Worm (Caenorhabditis elegans) whole organism, L4 larva: ENCODE measurements around the gene miz-1.
A peak's percentile ranks its signal among the peaks of the same experiment; 100 is the strongest.

Source experiments
- F10B5.3 ChIP-seq: sonication (generic microtip); optimal IDR thresholded peaks from 2 replicates; lab custom pipeline; 2016; ENCODE audit warnings: mild to moderate bottlenecking, missing genetic modification characterization, missing compliant biosample characterization
- F26F4.8 ChIP-seq: fragments of 200-800 bp; sonication (Bioruptor generic); conservative IDR thresholded peaks from 2 replicates; pipeline ENCODE4 v1.3.6; 2022; ENCODE audit warnings: missing genetic modification characterization, missing compliant biosample characterization
- F44E2.7 ChIP-seq: fragments of 200-800 bp; sonication (Bioruptor generic); IDR thresholded peaks from 2 replicates; pipeline ENCODE4 v2.1.2; 2022; ENCODE audit warnings: missing genetic modification characterization, missing compliant biosample characterization
- R02D3.7 ChIP-seq: fragments of 150-350 bp; sonication (generic microtip); optimal IDR thresholded peaks from 3 replicates; lab custom pipeline; 2014; ENCODE audit warnings: missing biosample characterization, missing genetic modification characterization
- Y5F2A.4 ChIP-seq: fragments of 200-800 bp; sonication (Bioruptor generic); optimal IDR thresholded peaks from 2 replicates; lab custom pipeline; 2018; ENCODE audit warnings: mild to moderate bottlenecking, missing genetic modification characterization, missing compliant biosample characterization
- ZK337.2 ChIP-seq: fragments of 200-800 bp; sonication (Bioruptor generic); IDR thresholded peaks from 2 replicates; pipeline ENCODE4 v1.3.6; 2022; ENCODE audit warnings: missing genetic modification reagents, missing genetic modification characterization, missing compliant biosample characterization
- ZK546.5 ChIP-seq, 2 experiments: sonication (generic microtip); optimal IDR thresholded peaks; 2 replicates each; lab custom pipeline; 2017; ENCODE audit warnings: missing biosample characterization in 2 of 2, missing genetic modification characterization in 2 of 2
- aha-1 ChIP-seq: fragments of 150-350 bp; peaks from one replicate; lab custom pipeline; 2014; ENCODE audit warnings: missing biosample characterization, missing genetic modification characterization
- ceh-20 ChIP-seq: fragments of 200-800 bp; sonication (Bioruptor generic); IDR thresholded peaks from 2 replicates; pipeline ENCODE4 v1.3.6; 2022; ENCODE audit warnings: missing genetic modification reagents, missing genetic modification characterization, missing compliant biosample characterization
- cey-2 ChIP-seq: sonication (generic microtip); optimal IDR thresholded peaks from 3 replicates; lab custom pipeline; 2017; ENCODE audit warnings: missing genetic modification characterization, mild to moderate bottlenecking, missing compliant biosample characterization, antibody characterized with exemption, borderline replicate concordance; ENCODE audit not compliant: insufficient read depth
- ctbp-1 ChIP-seq: fragments of 200-800 bp; sonication (Bioruptor generic); IDR thresholded peaks from 2 replicates; pipeline ENCODE4 v1.3.6; 2022; ENCODE audit warnings: missing genetic modification reagents, missing genetic modification characterization, missing compliant biosample characterization
- daf-8 ChIP-seq: fragments of 200-800 bp; sonication (Bioruptor generic); IDR thresholded peaks from 2 replicates; pipeline ENCODE4 v1.3.6; 2022; ENCODE audit warnings: missing genetic modification characterization, missing compliant biosample characterization
- duxl-1 ChIP-seq: sonication (generic microtip); optimal IDR thresholded peaks from 2 replicates; lab custom pipeline; 2016; ENCODE audit warnings: mild to moderate bottlenecking, missing genetic modification characterization, moderate library complexity, missing compliant biosample characterization; ENCODE audit not compliant: poor library complexity
- dve-1 ChIP-seq: sonication (generic microtip); optimal IDR thresholded peaks from 2 replicates; lab custom pipeline; 2017; ENCODE audit warnings: antibody characterized with exemption, mild to moderate bottlenecking, missing genetic modification characterization, missing compliant biosample characterization; ENCODE audit not compliant: insufficient read depth
- egl-43 ChIP-seq: fragments of 200-800 bp; sonication (Bioruptor generic); IDR thresholded peaks from 2 replicates; pipeline ENCODE4 v1.3.6; 2022; ENCODE audit warnings: missing genetic modification reagents, missing genetic modification characterization, missing compliant biosample characterization
- hif-1 ChIP-seq, 2 experiments: sonication (generic microtip); optimal IDR thresholded peaks; 2 replicates each; lab custom pipeline; 2016 to 2017; ENCODE audit warnings: missing compliant biosample characterization in 2 of 2, missing genetic modification characterization in 2 of 2, missing genetic modification reagents in 2 of 2, missing genotype in 2 of 2, mild to moderate bottlenecking in 1 of 2
- hlh-11 ChIP-seq: fragments of 200-800 bp; sonication (Bioruptor generic); optimal IDR thresholded peaks from 2 replicates; lab custom pipeline; 2018; ENCODE audit warnings: mild to moderate bottlenecking, missing genetic modification characterization, missing compliant biosample characterization
- hlh-30 ChIP-seq: sonication (generic microtip); optimal IDR thresholded peaks from 2 replicates; lab custom pipeline; 2017; ENCODE audit warnings: antibody characterized with exemption, mild to moderate bottlenecking, missing genetic modification characterization, missing compliant biosample characterization; ENCODE audit not compliant: insufficient read depth
- jun-1 ChIP-seq: fragments of 150-350 bp; optimal IDR thresholded peaks from 2 replicates; lab custom pipeline; 2014; ENCODE audit warnings: missing biosample characterization, missing genetic modification reagents, missing genetic modification characterization
- lin-38 ChIP-seq: fragments of 200-800 bp; sonication (Bioruptor generic); IDR thresholded peaks from 2 replicates; pipeline ENCODE4 v1.3.6; 2022; ENCODE audit warnings: missing genetic modification reagents, missing genetic modification characterization, missing compliant biosample characterization
- lin-39 ChIP-seq: fragments of 150-350 bp; optimal IDR thresholded peaks from 2 replicates; lab custom pipeline; 2014; ENCODE audit warnings: missing biosample characterization, missing genetic modification reagents, missing genetic modification characterization
- madf-9 ChIP-seq: fragments of 200-800 bp; sonication (Bioruptor generic); conservative IDR thresholded peaks from 2 replicates; pipeline ENCODE4 v1.3.6; 2022; ENCODE audit warnings: missing genetic modification reagents, missing genetic modification characterization, missing compliant biosample characterization
- mdl-1 ChIP-seq, 2 experiments: fragments of 150-350 bp in 1 of 2; sonication (generic microtip) in 1 of 2; optimal IDR thresholded peaks; 2 replicates each; lab custom pipeline; 2014 to 2017; ENCODE audit warnings: missing biosample characterization in 2 of 2, missing genetic modification characterization in 2 of 2
- mdt-29 ChIP-seq: fragments of 200-800 bp; sonication (Bioruptor generic); IDR thresholded peaks from 2 replicates; pipeline ENCODE4 v1.3.6; 2022; ENCODE audit warnings: missing genetic modification reagents, missing genetic modification characterization, missing compliant biosample characterization
- mxl-3 ChIP-seq: fragments of 200-800 bp; sonication (Bioruptor generic); optimal IDR thresholded peaks from 2 replicates; lab custom pipeline; 2018; ENCODE audit warnings: mild to moderate bottlenecking, missing genetic modification characterization, missing compliant biosample characterization
- nhr-10 ChIP-seq: fragments of 150-350 bp; optimal IDR thresholded peaks from 2 replicates; lab custom pipeline; 2014; ENCODE audit warnings: missing biosample characterization, missing genetic modification characterization
- nhr-102 ChIP-seq: sonication (generic microtip); optimal IDR thresholded peaks from 2 replicates; lab custom pipeline; 2016; ENCODE audit warnings: mild to moderate bottlenecking, missing genetic modification characterization, moderate library complexity, missing compliant biosample characterization
- nhr-237 ChIP-seq: sonication (generic microtip); optimal IDR thresholded peaks from 2 replicates; lab custom pipeline; 2017; ENCODE audit warnings: missing biosample characterization, missing genetic modification characterization
- nhr-25 ChIP-seq: sonication (generic microtip); optimal IDR thresholded peaks from 2 replicates; lab custom pipeline; 2017; ENCODE audit warnings: missing genetic modification characterization, mild to moderate bottlenecking, missing compliant biosample characterization, antibody characterized with exemption, moderate library complexity, borderline replicate concordance; ENCODE audit not compliant: insufficient read depth
- nhr-48 ChIP-seq: sonication (generic microtip); optimal IDR thresholded peaks from 2 replicates; lab custom pipeline; 2016; ENCODE audit warnings: mild to moderate bottlenecking, missing genetic modification characterization, missing compliant biosample characterization
- rbr-2 ChIP-seq: sonication (generic microtip); optimal IDR thresholded peaks from 2 replicates; lab custom pipeline; 2016; ENCODE audit warnings: missing genotype, missing genetic modification characterization, missing compliant biosample characterization
- saeg-2 ChIP-seq: fragments of 200-800 bp; sonication (Bioruptor generic); IDR thresholded peaks from 2 replicates; pipeline ENCODE4 v1.3.6; 2022; ENCODE audit warnings: missing genetic modification reagents, missing genetic modification characterization, missing compliant biosample characterization
- sdz-12 ChIP-seq: fragments of 200-800 bp; sonication (Bioruptor generic); optimal IDR thresholded peaks from 2 replicates; lab custom pipeline; 2018; ENCODE audit warnings: mild to moderate bottlenecking, missing genetic modification characterization, missing compliant biosample characterization
- set-16 ChIP-seq: fragments of 200-800 bp; sonication (Bioruptor generic); IDR thresholded peaks from 2 replicates; pipeline ENCODE4 v1.3.6; 2022; ENCODE audit warnings: missing genetic modification reagents, missing genetic modification characterization, missing compliant biosample characterization
- snpc-1.2 ChIP-seq: fragments of 200-800 bp; sonication (Bioruptor generic); IDR thresholded peaks from 2 replicates; pipeline ENCODE4 v1.3.6; 2022; ENCODE audit warnings: missing genetic modification reagents, missing genetic modification characterization, missing compliant biosample characterization
- snpc-4 ChIP-seq: fragments of 150-350 bp; optimal IDR thresholded peaks from 2 replicates; lab custom pipeline; 2014; ENCODE audit warnings: missing biosample characterization, missing genetic modification characterization
- spr-3 ChIP-seq: fragments of 200-800 bp; sonication (Bioruptor generic); optimal IDR thresholded peaks from 2 replicates; lab custom pipeline; 2018; ENCODE audit warnings: mild to moderate bottlenecking, missing genetic modification characterization, missing compliant biosample characterization
- tag-97 ChIP-seq: fragments of 200-800 bp; sonication (Bioruptor generic); IDR thresholded peaks from 2 replicates; pipeline ENCODE4 v1.3.6; 2022; ENCODE audit warnings: missing genetic modification characterization, missing compliant biosample characterization
- tra-1 ChIP-seq: fragments of 200-800 bp; sonication (Bioruptor generic); IDR thresholded peaks from 2 replicates; pipeline ENCODE4 v1.3.6; 2022; ENCODE audit warnings: missing genetic modification reagents, missing genetic modification characterization, missing compliant biosample characterization
- unc-130 ChIP-seq: sonication (generic microtip); optimal IDR thresholded peaks from 2 replicates; lab custom pipeline; 2016; ENCODE audit warnings: missing genetic modification reagents, missing genetic modification characterization, missing compliant biosample characterization
- unc-62 ChIP-seq, 3 experiments: fragments of 150-350 bp in 1 of 3; sonication (generic microtip); optimal IDR thresholded peaks in 2 of 3; peaks in 1 of 3; 1 replicate in 1 of 3; 2 replicates in 2 of 3; lab custom pipeline; 2014 to 2017; ENCODE audit warnings: missing biosample characterization in 3 of 3, missing genetic modification characterization in 3 of 3, missing genetic modification reagents in 3 of 3, missing genotype in 1 of 3
- ztf-7 ChIP-seq: fragments of 150-350 bp; optimal IDR thresholded peaks from 2 replicates; lab custom pipeline; 2014; ENCODE audit warnings: missing biosample characterization, missing genetic modification characterization

Gene miz-1

ce11 chrIV:10820114-10820513 lies 7.9 kb downstream of the miz-1 start (continued):
- TF ChIP-seq nhr-102 (tag; lab: Kevin White, UChicago) (no peak), nhr-25 (tag; lab: Kevin White, UChicago) (no peak), duxl-1 (no peak), madf-9 (GFP tag; lab: Robert Waterston, UW) (no peak), ztf-7 (tag; lab: Kevin White, UChicago) (no peak), F26F4.8 (GFP tag; lab: Robert Waterston, UW) (no peak), dve-1 (tag; lab: Kevin White, UChicago) (peak; percentile 61), rbr-2 (tag; lab: Kevin White, UChicago) (no peak), egl-43 (GFP tag; lab: Robert Waterston, UW) (no peak), daf-8 (GFP tag; lab: Robert Waterston, UW) (no peak), saeg-2 (no peak), Y5F2A.4 (GFP tag; lab: Kevin White, UChicago) (no peak)
- TF ChIP-seq, all 104 proteins: peak for 10

- TF ChIP-seq snpc-4 (tag; lab: Kevin White, UChicago), result no peak
- no peak for TF ChIP-seq daf-8 (GFP tag; lab: Robert Waterston, UW)
- TF ChIP-seq unc-62 (GFP tag; optimal IDR thresholded peaks at IDR 0.05 in 1 of 2; lab: Kevin White, UChicago), result peak in 1 of 2 experiments; percentile 99
- no peak for TF ChIP-seq unc-62 (tag; optimal IDR thresholded peaks at IDR 0.05; lab: Kevin White, UChicago)
- peak; percentile 93 for TF ChIP-seq hlh-30 (tag; lab: Kevin White, UChicago)
- TF ChIP-seq F44E2.7 (GFP tag; lab: Robert Waterston, UW), result no peak
- peak; percentile 94 for TF ChIP-seq aha-1 (tag; lab: Kevin White, UChicago)
- peak; percentile 11; the same call in 1 of the 2 replicates for TF ChIP-seq mdt-29 (GFP tag; lab: Robert Waterston, UW)
- no peak for TF ChIP-seq hif-1 (tag; optimal IDR thresholded peaks at IDR 0.05; lab: Kevin White, UChicago)
- no peak for TF ChIP-seq ZK337.2 (GFP tag; lab: Robert Waterston, UW)
- 0 out of 2 replicates have a peak, but pooled peaks have one; percentile 19 for TF ChIP-seq snpc-1.2 (GFP tag; lab: Robert Waterston, UW)
- 0 out of 2 replicates have a peak, but pooled peaks have one; percentile 8 for TF ChIP-seq ceh-20 (GFP tag; lab: Robert Waterston, UW)
These were observed 8.9 kb downstream of the miz-1 start for ce11 chrIV:10820837-10821671.

ce11 chrIV:10821672-10822304 lies 9.6 kb downstream of the miz-1 start:
- TF ChIP-seq jun-1 (tag; lab: Kevin White, UChicago), result peak; percentile 73
- no peak for TF ChIP-seq tag-97
- no peak for TF ChIP-seq cey-2
- TF ChIP-seq ZK546.5 (tag; optimal IDR thresholded peaks at IDR 0.05; lab: Kevin White, UChicago), result no peak
- TF ChIP-seq sdz-12 (GFP tag; lab: Kevin White, UChicago), result no peak
- TF ChIP-seq rbr-2 (tag; lab: Kevin White, UChicago), result peak; percentile 94
- no peak for TF ChIP-seq spr-3 (GFP tag; lab: Kevin White, UChicago)
- peak; percentile 93 for TF ChIP-seq hlh-11 (tag; lab: Kevin White, UChicago)
- TF ChIP-seq F10B5.3 (tag; lab: Kevin White, UChicago), result no peak
- TF ChIP-seq tra-1, result peak; percentile 51; the same call in 1 of the 2 replicates
- peak; percentile 88 for TF ChIP-seq nhr-10
- no peak for TF ChIP-seq nhr-237
- TF ChIP-seq F26F4.8 (GFP tag; lab: Robert Waterston, UW), result no peak
- peak; percentile 63 to 89 for TF ChIP-seq mdl-1 (tag; optimal IDR thresholded peaks at IDR 0.05; lab: Kevin White, UChicago)
- TF ChIP-seq aha-1 (tag; lab: Kevin White, UChicago), result peak; percentile 100
- no peak for TF ChIP-seq duxl-1
- TF ChIP-seq nhr-48 (tag; lab: Kevin White, UChicago), result peak; percentile 78
- peak; percentile 71; the same call in 1 of the 2 replicates for TF ChIP-seq ctbp-1 (GFP tag; lab: Robert Waterston, UW)
- no peak for TF ChIP-seq lin-39 (tag; lab: Kevin White, UChicago)
- no peak for TF ChIP-seq R02D3.7 (tag; lab: Kevin White, UChicago)
- TF ChIP-seq lin-38, result no peak; the same call in none of the 2 replicates
- TF ChIP-seq unc-130, result no peak
- TF ChIP-seq mxl-3 (GFP tag; lab: Kevin White, UChicago), result peak; percentile 66
- peak; percentile 61 for TF ChIP-seq set-16 (GFP tag; lab: Robert Waterston, UW)
